Fruit fly (Drosophila melanogaster) whole organism, prepupa: ENCODE measurements around the gene unc-13-4A.

ENCODE experiments used
- Blimp-1 ChIP-seq: fragments of 200-800 bp; sonication (Bioruptor generic); optimal IDR thresholded peaks from 3 replicates; lab custom pipeline; 2017; ENCODE audit warnings: missing biosample characterization, missing genetic modification characterization, mild to moderate bottlenecking, moderate library complexity, missing genetic modification reagents
- CG10631 ChIP-seq: fragments of 200-800 bp; sonication (Bioruptor generic); optimal IDR thresholded peaks from 2 replicates; lab custom pipeline; 2016; ENCODE audit warnings: missing biosample characterization, missing genetic modification characterization
- CG10669 ChIP-seq: fragments of 200-800 bp; sonication (Bioruptor generic); optimal IDR thresholded peaks from 3 replicates; lab custom pipeline; 2018; ENCODE audit warnings: missing biosample characterization, mild to moderate bottlenecking, missing genetic modification characterization, moderate library complexity
- CG11294 ChIP-seq: fragments of 200-800 bp; sonication (Bioruptor generic); IDR thresholded peaks from 2 replicates; pipeline ENCODE4 v1.3.6; 2022; ENCODE audit warnings: missing biosample characterization, missing genetic modification characterization
- CG11762 ChIP-seq: fragments of 200-800 bp; sonication (Bioruptor generic); optimal IDR thresholded peaks from 3 replicates; lab custom pipeline; 2016; ENCODE audit warnings: missing biosample characterization, missing genetic modification characterization; ENCODE audit not compliant: insufficient read depth
- CG11902 ChIP-seq: fragments of 200-800 bp; sonication (Bioruptor generic); optimal IDR thresholded peaks from 3 replicates; lab custom pipeline; 2016; ENCODE audit warnings: missing biosample characterization, missing genetic modification characterization
- CG15336 ChIP-seq: fragments of 200-800 bp; sonication (Bioruptor generic); IDR thresholded peaks from 2 replicates; pipeline ENCODE4 v1.3.6; 2022; ENCODE audit warnings: missing biosample characterization, missing genetic modification characterization
- CG16779 ChIP-seq: fragments of 200-800 bp; sonication (Bioruptor generic); optimal IDR thresholded peaks from 3 replicates; lab custom pipeline; 2017; ENCODE audit warnings: missing biosample characterization, mild to moderate bottlenecking, missing genetic modification characterization
- CG3032 ChIP-seq: fragments of 200-800 bp; optimal IDR thresholded peaks from 2 replicates; lab custom pipeline; 2019; ENCODE audit warnings: missing biosample characterization, mild to moderate bottlenecking, missing genetic modification characterization, moderate library complexity
- CG32006 ChIP-seq: fragments of 200-800 bp; sonication (Bioruptor generic); optimal IDR thresholded peaks from 3 replicates; lab custom pipeline; 2017; ENCODE audit warnings: missing biosample characterization, mild to moderate bottlenecking, missing genetic modification characterization
- CG34406 ChIP-seq: fragments of 200-800 bp; sonication (Bioruptor generic); optimal IDR thresholded peaks from 3 replicates; lab custom pipeline; 2016; ENCODE audit warnings: missing biosample characterization, missing genetic modification characterization
- CG3919 ChIP-seq: fragments of 200-800 bp; sonication (Bioruptor generic); optimal IDR thresholded peaks from 3 replicates; lab custom pipeline; 2016; ENCODE audit warnings: missing biosample characterization, missing genetic modification characterization
- CG4318 ChIP-seq: fragments of 200-800 bp; sonication (Bioruptor generic); optimal IDR thresholded peaks from 3 replicates; lab custom pipeline; 2017; ENCODE audit warnings: missing biosample characterization, mild to moderate bottlenecking, missing genetic modification characterization
- CG6163 ChIP-seq: fragments of 200-800 bp; sonication (Bioruptor generic); IDR thresholded peaks from 3 replicates; pipeline ENCODE4 v1.3.6; 2022; ENCODE audit warnings: missing biosample characterization, missing genetic modification characterization
- CG6276 ChIP-seq: fragments of 200-800 bp; sonication (Bioruptor generic); optimal IDR thresholded peaks from 2 replicates; lab custom pipeline; 2017; ENCODE audit warnings: missing biosample characterization, mild to moderate bottlenecking, missing genetic modification characterization
- CG6792 ChIP-seq: fragments of 200-800 bp; sonication (Bioruptor generic); optimal IDR thresholded peaks from 3 replicates; lab custom pipeline; 2016; ENCODE audit warnings: missing biosample characterization, missing genetic modification characterization
- CG6854 ChIP-seq: fragments of 200-800 bp; sonication (Bioruptor generic); optimal IDR thresholded peaks from 2 replicates; lab custom pipeline; 2017; ENCODE audit warnings: missing biosample characterization, mild to moderate bottlenecking, missing genetic modification characterization
- CG7368 ChIP-seq: fragments of 200-800 bp; sonication (Bioruptor generic); optimal IDR thresholded peaks from 3 replicates; lab custom pipeline; 2016; ENCODE audit warnings: missing biosample characterization, missing genetic modification characterization
- CG8319 ChIP-seq: fragments of 200-800 bp; sonication (Bioruptor generic); optimal IDR thresholded peaks from 3 replicates; lab custom pipeline; 2016; ENCODE audit warnings: missing biosample characterization, missing genetic modification characterization
- CG8632 ChIP-seq: fragments of 200-800 bp; sonication (Bioruptor generic); optimal IDR thresholded peaks from 3 replicates; lab custom pipeline; 2016; ENCODE audit warnings: missing biosample characterization, missing genetic modification characterization
- Eip75B ChIP-seq: fragments of 200-800 bp; sonication (Bioruptor generic); optimal IDR thresholded peaks from 3 replicates; lab custom pipeline; 2016; ENCODE audit warnings: missing biosample characterization, missing genetic modification characterization
- Eip78C ChIP-seq: fragments of 200-800 bp; sonication (Bioruptor generic); peaks from one replicate; lab custom pipeline; 2016; ENCODE audit warnings: missing biosample characterization, missing genetic modification characterization
- Eip93F ChIP-seq: fragments of 200-800 bp; sonication (Bioruptor generic); optimal IDR thresholded peaks from 2 replicates; lab custom pipeline; 2016; ENCODE audit warnings: missing biosample characterization, mild to moderate bottlenecking, missing genetic modification characterization
- Hr38 ChIP-seq: sonication (Bioruptor generic); optimal IDR thresholded peaks from 2 replicates; lab custom pipeline; 2016; ENCODE audit warnings: missing biosample characterization, missing genetic modification characterization
- Hr4 ChIP-seq: fragments of 200-800 bp; sonication (Bioruptor generic); optimal IDR thresholded peaks from 3 replicates; lab custom pipeline; 2016; ENCODE audit warnings: missing biosample characterization, missing genetic modification characterization
- Lpt ChIP-seq: fragments of 200-800 bp; sonication (Bioruptor generic); optimal IDR thresholded peaks from 3 replicates; lab custom pipeline; 2016; ENCODE audit warnings: missing biosample characterization, missing genetic modification characterization
- OdsH ChIP-seq: fragments of 200-800 bp; sonication (Bioruptor generic); optimal IDR thresholded peaks from 3 replicates; lab custom pipeline; 2016; ENCODE audit warnings: missing biosample characterization, missing genetic modification characterization
- Sox102F ChIP-seq: fragments of 200-800 bp; sonication (Bioruptor generic); optimal IDR thresholded peaks from 2 replicates; lab custom pipeline; 2016; ENCODE audit warnings: missing biosample characterization, mild to moderate bottlenecking, missing genetic modification characterization
- Sox14 ChIP-seq: fragments of 200-800 bp; sonication (Bioruptor generic); optimal IDR thresholded peaks from 3 replicates; lab custom pipeline; 2016; ENCODE audit warnings: missing biosample characterization, missing genetic modification characterization
- achi ChIP-seq: fragments of 200-800 bp; sonication (Bioruptor generic); optimal IDR thresholded peaks from 3 replicates; lab custom pipeline; 2016; ENCODE audit warnings: missing biosample characterization, missing genetic modification characterization
- acj6 ChIP-seq: fragments of 200-800 bp; sonication (Bioruptor generic); optimal IDR thresholded peaks from 3 replicates; lab custom pipeline; 2016; ENCODE audit warnings: missing biosample characterization, missing genetic modification characterization
- cyc ChIP-seq: fragments of 200-800 bp; sonication (Bioruptor generic); optimal IDR thresholded peaks from 3 replicates; lab custom pipeline; 2016; ENCODE audit warnings: missing biosample characterization, missing genetic modification characterization
- eg ChIP-seq: fragments of 200-800 bp; sonication (Bioruptor generic); IDR thresholded peaks from 3 replicates; pipeline ENCODE4 v1.3.6; 2022; ENCODE audit warnings: missing biosample characterization, missing genetic modification characterization
- fd85E ChIP-seq: fragments of 200-800 bp; sonication (Bioruptor generic); optimal IDR thresholded peaks from 3 replicates; lab custom pipeline; 2016; ENCODE audit warnings: missing biosample characterization, missing genetic modification characterization
- fkh ChIP-seq: fragments of 200-800 bp; sonication (Bioruptor generic); optimal IDR thresholded peaks from 3 replicates; lab custom pipeline; 2017; ENCODE audit warnings: missing biosample characterization, mild to moderate bottlenecking, missing genetic modification characterization, moderate library complexity
- lz ChIP-seq: fragments of 200-800 bp; sonication (Bioruptor generic); optimal IDR thresholded peaks from 3 replicates; lab custom pipeline; 2016; ENCODE audit warnings: missing biosample characterization, missing genetic modification characterization
- pdm3 ChIP-seq: fragments of 200-800 bp; sonication (Bioruptor generic); optimal IDR thresholded peaks from 3 replicates; lab custom pipeline; 2016; ENCODE audit warnings: missing biosample characterization, missing genetic modification characterization
- salr ChIP-seq, 2 experiments: fragments of 200-800 bp; sonication (Bioruptor generic); optimal IDR thresholded peaks; 3 replicates each; lab custom pipeline; 2016 to 2018; ENCODE audit warnings: missing biosample characterization in 2 of 2, missing genetic modification characterization in 2 of 2, mild to moderate bottlenecking in 1 of 2
- spab ChIP-seq: fragments of 200-800 bp; sonication (Bioruptor generic); optimal IDR thresholded peaks from 2 replicates; lab custom pipeline; 2017; ENCODE audit warnings: missing biosample characterization, mild to moderate bottlenecking, missing genetic modification characterization, missing genetic modification reagents
- ss ChIP-seq, 2 experiments: fragments of 200-800 bp; sonication (Bioruptor generic); optimal IDR thresholded peaks; 2 replicates in 1 of 2; 3 replicates in 1 of 2; lab custom pipeline; 2017 to 2018; ENCODE audit warnings: mild to moderate bottlenecking in 2 of 2, missing biosample characterization in 2 of 2, missing genetic modification characterization in 2 of 2, moderate library complexity in 1 of 2
- vri ChIP-seq: fragments of 200-800 bp; sonication (Bioruptor generic); optimal IDR thresholded peaks from 3 replicates; lab custom pipeline; 2016; ENCODE audit warnings: missing biosample characterization, mild to moderate bottlenecking, missing genetic modification characterization

unc-13-4A gene

dm6 chr3L:7313559-7314132 is 950 bp upstream of the unc-13-4A start:
- TF ChIP-seq CG10631 (GFP tag; lab: Kevin White, UChicago): no peak
- TF ChIP-seq spab (GFP tag; lab: Kevin White, UChicago): no peak
- no peak for TF ChIP-seq salr (GFP tag; optimal IDR thresholded peaks at IDR 0.05; lab: Kevin White, UChicago)
- TF ChIP-seq CG4318 (GFP tag; lab: Kevin White, UChicago): no peak
- TF ChIP-seq pdm3 (GFP tag; lab: Kevin White, UChicago): no peak

DNA sequence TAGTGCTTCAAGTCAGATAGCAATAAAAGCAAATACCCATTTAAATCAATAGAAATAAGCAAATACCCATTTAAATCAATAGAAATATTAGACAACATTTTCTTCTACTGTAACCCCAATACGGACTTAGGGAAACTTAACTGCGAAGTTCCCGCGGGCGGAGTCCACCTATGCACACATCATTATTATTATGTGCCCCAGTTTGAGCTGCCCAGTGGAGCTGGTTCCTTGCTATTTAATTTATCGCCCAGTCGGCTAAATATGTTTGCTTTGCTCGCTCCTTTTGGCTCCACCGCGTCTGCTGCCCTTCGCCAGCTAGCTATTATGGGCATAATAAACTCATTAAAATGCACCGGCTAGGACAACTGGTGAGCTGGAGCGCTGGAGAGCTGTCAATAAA is 12.0 kb downstream of the unc-13-4A start:
- TF ChIP-seq Lpt (GFP tag; lab: Kevin White, UChicago) (no peak), CG3032 (tag; lab: Kevin White, UChicago) (no peak), Sox14 (GFP tag; lab: Kevin White, UChicago) (no peak), CG32006 (GFP tag; lab: Kevin White, UChicago) (no peak), CG6163 (GFP tag; lab: Robert Waterston, UW) (no peak), Eip78C (no peak), spab (GFP tag; lab: Kevin White, UChicago) (no peak), CG7368 (no peak), CG3919 (GFP tag; lab: Kevin White, UChicago) (no peak), CG10631 (GFP tag; lab: Kevin White, UChicago) (no peak), CG6792 (no peak), Sox102F (GFP tag; lab: Kevin White, UChicago) (no peak), CG6854 (no peak), CG8632 (no peak), Blimp-1 (GFP tag; lab: Kevin White, UChicago) (no peak), CG11762 (GFP tag; lab: Kevin White, UChicago) (no peak), vri (GFP tag; lab: Kevin White, UChicago) (no peak), achi (GFP tag; lab: Kevin White, UChicago) (no peak), fd85E (no peak)

- TF ChIP-seq CG3919 (GFP tag; lab: Kevin White, UChicago): no peak
- peak; percentile 80 for TF ChIP-seq Eip78C
- TF ChIP-seq CG32006 (GFP tag; lab: Kevin White, UChicago): peak; percentile 33
- TF ChIP-seq CG6276 (GFP tag; lab: Kevin White, UChicago): peak; percentile 35
- peak; percentile 51; the same call in 1 of the 3 replicates for TF ChIP-seq CG6163 (GFP tag; lab: Robert Waterston, UW)
- no peak for TF ChIP-seq CG8319 (GFP tag; lab: Kevin White, UChicago)
- TF ChIP-seq CG4318 (GFP tag; lab: Kevin White, UChicago): peak; percentile 16
- peak; percentile 10 for TF ChIP-seq Hr4 (GFP tag; lab: Kevin White, UChicago)
- TF ChIP-seq eg (GFP tag; lab: Robert Waterston, UW): peak; percentile 51; the same call in 1 of the 3 replicates
- TF ChIP-seq CG16779: no peak
Observed at dm6 chr3L:7283541-7283940, 29.2 kb downstream of the unc-13-4A start.

dm6 chr3L:7263757-7264516 is 48.8 kb downstream of the unc-13-4A start, which contains the start of gene CG14830:
Gene CG14830, minus strand, starts transcription at chr3L:7263920.
- peak; percentile 41 for TF ChIP-seq CG11762 (GFP tag; lab: Kevin White, UChicago)
- peak; percentile 85 for TF ChIP-seq CG3919 (GFP tag; lab: Kevin White, UChicago)
- peak; percentile 10 for TF ChIP-seq CG16779
- TF ChIP-seq cyc: peak; percentile 64
- no peak for TF ChIP-seq Eip93F (GFP tag; lab: Kevin White, UChicago)
- TF ChIP-seq acj6 (GFP tag; lab: Kevin White, UChicago): no peak
- TF ChIP-seq CG6163 (GFP tag; lab: Robert Waterston, UW): peak; percentile 53
- TF ChIP-seq CG11294 (GFP tag; lab: Robert Waterston, UW): no peak
- TF ChIP-seq CG34406 (GFP tag; lab: Kevin White, UChicago): no peak
- no peak for TF ChIP-seq salr (GFP tag; optimal IDR thresholded peaks at IDR 0.05; lab: Kevin White, UChicago)
- TF ChIP-seq OdsH (GFP tag; lab: Kevin White, UChicago): no peak
- TF ChIP-seq spab (GFP tag; lab: Kevin White, UChicago): peak; percentile 74
- peak; percentile 65 for TF ChIP-seq CG10669 (GFP tag; lab: Kevin White, UChicago)
- no peak for TF ChIP-seq Sox14 (GFP tag; lab: Kevin White, UChicago)
- no peak for TF ChIP-seq Hr38
- TF ChIP-seq pdm3 (GFP tag; lab: Kevin White, UChicago): no peak
- peak; percentile 3 for TF ChIP-seq fd85E
- no peak for TF ChIP-seq Sox102F (GFP tag; lab: Kevin White, UChicago)
- TF ChIP-seq CG15336 (GFP tag; lab: Robert Waterston, UW): peak; percentile 11
- no peak for TF ChIP-seq Eip75B (GFP tag; lab: Kevin White, UChicago)
- TF ChIP-seq lz: no peak
- TF ChIP-seq ss (GFP tag; optimal IDR thresholded peaks at IDR 0.05; lab: Kevin White, UChicago): peak; percentile 30 to 48
- TF ChIP-seq CG6792: no peak
- TF ChIP-seq CG11902 (GFP tag; lab: Kevin White, UChicago): peak; percentile 32
- TF ChIP-seq CG6276 (GFP tag; lab: Kevin White, UChicago): peak; percentile 81
- no peak for TF ChIP-seq vri (GFP tag; lab: Kevin White, UChicago)
- TF ChIP-seq fkh (GFP tag; lab: Kevin White, UChicago): no peak
